Fruit fly (Drosophila melanogaster) whole organism, embryonic: ENCODE measurements around the gene CG5986.

ENCODE experiments used
- Asciz ChIP-seq: fragments of 200-800 bp; sonication (Bioruptor generic); optimal IDR thresholded peaks from 2 replicates; lab custom pipeline; 2017; ENCODE audit warnings: missing biosample characterization, mild to moderate bottlenecking, missing genetic modification characterization, missing genetic modification reagents
- B-H1 ChIP-seq: fragments of 200-800 bp; sonication (Bioruptor generic); IDR thresholded peaks from 3 replicates; pipeline ENCODE4 v1.3.6; 2022; ENCODE audit warnings: missing biosample characterization, missing genetic modification characterization
- CG12659 ChIP-seq: fragments of 200-800 bp; sonication (Bioruptor generic); optimal IDR thresholded peaks from 3 replicates; lab custom pipeline; 2017; ENCODE audit warnings: mild to moderate bottlenecking, missing biosample characterization, missing genetic modification reagents, missing genetic modification characterization
- CG14441 ChIP-seq: fragments of 200-800 bp; sonication (Bioruptor generic); IDR thresholded peaks from 2 replicates; pipeline ENCODE4 v1.3.6; 2022; ENCODE audit warnings: missing biosample characterization, missing genetic modification characterization
- CG15011 ChIP-seq: fragments of 200-800 bp; sonication (Bioruptor generic); optimal IDR thresholded peaks from 3 replicates; lab custom pipeline; 2018; ENCODE audit warnings: missing biosample characterization, mild to moderate bottlenecking, missing genetic modification characterization
- CG17359 ChIP-seq: fragments of 200-800 bp; sonication (Bioruptor generic); optimal IDR thresholded peaks from 3 replicates; lab custom pipeline; 2018; ENCODE audit warnings: missing biosample characterization, mild to moderate bottlenecking, missing genetic modification characterization, moderate library complexity
- CG31224 ChIP-seq: fragments of 200-800 bp; sonication (Bioruptor generic); IDR thresholded peaks from 2 replicates; pipeline ENCODE4 v1.3.6; 2022; ENCODE audit warnings: missing biosample characterization, missing genetic modification characterization
- CG3281 ChIP-seq: fragments of 200-800 bp; sonication (Bioruptor generic); optimal IDR thresholded peaks from 3 replicates; lab custom pipeline; 2017; ENCODE audit warnings: missing biosample characterization, mild to moderate bottlenecking, missing genetic modification characterization
- CG42726 ChIP-seq: fragments of 200-800 bp; sonication (Bioruptor generic); IDR thresholded peaks from 2 replicates; pipeline ENCODE4 v1.3.6; 2022; ENCODE audit warnings: missing biosample characterization, missing genetic modification characterization; ENCODE audit not compliant: partially characterized antibody
- CG4328 ChIP-seq: fragments of 200-800 bp; sonication (Bioruptor generic); optimal IDR thresholded peaks from 3 replicates; lab custom pipeline; 2017; ENCODE audit warnings: missing biosample characterization, missing genetic modification reagents, missing genetic modification characterization
- CG4404 ChIP-seq: fragments of 200-800 bp; sonication (Bioruptor generic); IDR thresholded peaks from 2 replicates; pipeline ENCODE4 v1.3.6; 2022; ENCODE audit warnings: missing biosample characterization, missing genetic modification characterization
- CG5953 ChIP-seq: fragments of 200-800 bp; sonication (Bioruptor generic); IDR thresholded peaks from 2 replicates; pipeline ENCODE4 v1.3.6; 2022; ENCODE audit warnings: missing biosample characterization, missing genetic modification characterization
- CG6272 ChIP-seq: fragments of 200-800 bp; sonication (Bioruptor generic); IDR thresholded peaks from 2 replicates; pipeline ENCODE4 v1.3.6; 2022; ENCODE audit warnings: missing biosample characterization, missing genetic modification characterization
- CG6683 ChIP-seq: fragments of 200-800 bp; sonication (Bioruptor generic); optimal IDR thresholded peaks from 2 replicates; lab custom pipeline; 2017; ENCODE audit warnings: missing biosample characterization, mild to moderate bottlenecking, missing genetic modification characterization, missing genetic modification reagents
- CG7357 ChIP-seq: fragments of 200-800 bp; sonication (Bioruptor generic); IDR thresholded peaks from 3 replicates; pipeline ENCODE4 v1.3.6; 2022; ENCODE audit warnings: missing biosample characterization, missing genetic modification characterization
- CG9215 ChIP-seq: fragments of 200-800 bp; sonication (Bioruptor generic); IDR thresholded peaks from 2 replicates; pipeline ENCODE4 v1.3.6; 2022; ENCODE audit warnings: missing biosample characterization, missing genetic modification characterization
- CG9932 ChIP-seq: fragments of 200-800 bp; sonication (Bioruptor generic); IDR thresholded peaks from 2 replicates; pipeline ENCODE4 v1.3.6; 2022; ENCODE audit warnings: missing biosample characterization, missing genetic modification characterization
- CkIIα-i1 ChIP-seq: fragments of 200-800 bp; sonication (Bioruptor generic); IDR thresholded peaks from 2 replicates; pipeline ENCODE4 v1.3.6; 2022; ENCODE audit warnings: missing biosample characterization, missing genetic modification characterization
- Dfd ChIP-seq, 2 experiments: fragments of >200 bp; optimal IDR thresholded peaks; 2 replicates each; lab custom pipeline; 2017; ENCODE audit warnings: missing biosample characterization in 2 of 2, missing genetic modification characterization in 2 of 2
- Dll ChIP-seq: fragments of 200-800 bp; sonication (Bioruptor generic); IDR thresholded peaks from 4 replicates; pipeline ENCODE4 v1.3.6; 2022; ENCODE audit warnings: missing biosample characterization, missing genetic modification characterization; ENCODE audit not compliant: partially characterized antibody
- Doc3 ChIP-seq: fragments of 200-800 bp; sonication (Bioruptor generic); IDR thresholded peaks from 3 replicates; pipeline ENCODE4 v1.3.6; 2022; ENCODE audit warnings: missing biosample characterization, missing genetic modification characterization; ENCODE audit not compliant: partially characterized antibody
- Fer2 ChIP-seq: fragments of 200-800 bp; sonication (Bioruptor generic); optimal IDR thresholded peaks from 2 replicates; lab custom pipeline; 2018; ENCODE audit warnings: missing biosample characterization, mild to moderate bottlenecking, missing genetic modification characterization, moderate library complexity
- Fer3 ChIP-seq: fragments of 200-800 bp; sonication (Bioruptor generic); optimal IDR thresholded peaks from 2 replicates; lab custom pipeline; 2018; ENCODE audit warnings: missing biosample characterization, mild to moderate bottlenecking, missing genetic modification characterization, moderate library complexity
- Gug ChIP-seq: fragments of 200-800 bp; sonication (Bioruptor generic); IDR thresholded peaks from 4 replicates; pipeline ENCODE4 v1.3.6; 2022; ENCODE audit warnings: missing biosample characterization, missing genetic modification characterization
- HLHmδ ChIP-seq: fragments of 200-800 bp; sonication (Bioruptor generic); optimal IDR thresholded peaks from 2 replicates; lab custom pipeline; 2018; ENCODE audit warnings: missing biosample characterization, mild to moderate bottlenecking, missing genetic modification characterization, moderate library complexity
- Hmx ChIP-seq: fragments of 200-800 bp; sonication (Bioruptor generic); optimal IDR thresholded peaks from 2 replicates; lab custom pipeline; 2016; ENCODE audit warnings: missing biosample characterization, missing genetic modification characterization
- Kr ChIP-seq: fragments of 200-800 bp; sonication (Bioruptor generic); optimal IDR thresholded peaks from 2 replicates; lab custom pipeline; 2017; ENCODE audit warnings: missing biosample characterization, mild to moderate bottlenecking, missing genetic modification characterization
- Mrtf ChIP-seq: fragments of 200-800 bp; sonication (Bioruptor generic); IDR thresholded peaks from 3 replicates; pipeline ENCODE4 v1.3.6; 2022; ENCODE audit warnings: missing biosample characterization, missing genetic modification characterization
- NC2α ChIP-seq: fragments of 200-800 bp; sonication (Bioruptor generic); optimal IDR thresholded peaks from 2 replicates; lab custom pipeline; 2016; ENCODE audit warnings: missing biosample characterization, missing genetic modification characterization
- Opbp ChIP-seq: fragments of 200-800 bp; sonication (Bioruptor generic); IDR thresholded peaks from 3 replicates; pipeline ENCODE4 v1.3.6; 2022; ENCODE audit warnings: missing biosample characterization, missing genetic modification characterization; ENCODE audit not compliant: partially characterized antibody
- Poxn ChIP-seq: fragments of 200-800 bp; sonication (Bioruptor generic); IDR thresholded peaks from 2 replicates; pipeline ENCODE4 v1.3.6; 2022; ENCODE audit warnings: missing biosample characterization, missing genetic modification characterization
- Ptx1 ChIP-seq: fragments of 200-800 bp; sonication (Bioruptor generic); IDR thresholded peaks from 2 replicates; pipeline ENCODE4 v1.3.6; 2022; ENCODE audit warnings: missing biosample characterization, missing genetic modification characterization
- Ravus ChIP-seq: fragments of 200-800 bp; sonication (Bioruptor generic); IDR thresholded peaks from 2 replicates; pipeline ENCODE4 v1.3.6; 2022; ENCODE audit warnings: missing biosample characterization, missing genetic modification characterization
- Scr ChIP-seq: fragments of 200-800 bp; sonication (Bioruptor generic); IDR thresholded peaks from 2 replicates; pipeline ENCODE4 v1.3.6; 2022; ENCODE audit warnings: missing biosample characterization, missing genetic modification characterization; ENCODE audit not compliant: partially characterized antibody
- Tbp ChIP-seq: fragments of >200 bp; optimal IDR thresholded peaks from 2 replicates; lab custom pipeline; 2018; ENCODE audit warnings: missing biosample characterization, missing genetic modification characterization
- YL-1 ChIP-seq: fragments of 200-800 bp; sonication (Bioruptor generic); optimal IDR thresholded peaks from 3 replicates; lab custom pipeline; 2017; ENCODE audit warnings: missing biosample characterization, mild to moderate bottlenecking, missing genetic modification characterization
- ewg ChIP-seq: fragments of 200-800 bp; sonication (Bioruptor generic); optimal IDR thresholded peaks from 3 replicates; lab custom pipeline; 2017; ENCODE audit warnings: mild to moderate bottlenecking, missing biosample characterization, missing genetic modification reagents, missing genetic modification characterization
- gfzf ChIP-seq: fragments of 200-800 bp; sonication (Bioruptor generic); optimal IDR thresholded peaks from 2 replicates; lab custom pipeline; 2016; ENCODE audit warnings: missing biosample characterization, mild to moderate bottlenecking, missing genetic modification characterization, moderate library complexity
- grn ChIP-seq: fragments of 200-800 bp; sonication (Bioruptor generic); optimal IDR thresholded peaks from 3 replicates; lab custom pipeline; 2017; ENCODE audit warnings: missing biosample characterization, missing genetic modification characterization
- hb ChIP-seq: fragments of 200-800 bp; sonication (Bioruptor generic); IDR thresholded peaks from 3 replicates; pipeline ENCODE4 v1.3.6; 2022; ENCODE audit warnings: missing biosample characterization, missing genetic modification characterization; ENCODE audit not compliant: partially characterized antibody
- knrl ChIP-seq: fragments of 200-800 bp; sonication (Bioruptor generic); IDR thresholded peaks from 3 replicates; pipeline ENCODE4 v1.3.6; 2022; ENCODE audit warnings: missing biosample characterization, missing genetic modification characterization; ENCODE audit not compliant: partially characterized antibody
- luna ChIP-seq: fragments of 200-800 bp; sonication (Bioruptor generic); optimal IDR thresholded peaks from 2 replicates; lab custom pipeline; 2016; ENCODE audit warnings: missing biosample characterization, missing genetic modification characterization
- mld ChIP-seq: fragments of 200-800 bp; sonication (Bioruptor generic); IDR thresholded peaks from 3 replicates; pipeline ENCODE4 v1.3.6; 2022; ENCODE audit warnings: missing biosample characterization, missing genetic modification characterization; ENCODE audit not compliant: partially characterized antibody
- scrt ChIP-seq: fragments of 200-800 bp; sonication (Bioruptor generic); optimal IDR thresholded peaks from 2 replicates; lab custom pipeline; 2018; ENCODE audit warnings: missing biosample characterization, mild to moderate bottlenecking, missing genetic modification characterization, moderate library complexity
- slp2 ChIP-seq: fragments of 200-800 bp; sonication (Bioruptor generic); optimal IDR thresholded peaks from 2 replicates; lab custom pipeline; 2016; ENCODE audit warnings: missing biosample characterization, missing genetic modification characterization
- sug ChIP-seq: fragments of 200-800 bp; optimal IDR thresholded peaks from 2 replicates; lab custom pipeline; 2019; ENCODE audit warnings: missing biosample characterization, mild to moderate bottlenecking, missing genetic modification characterization, moderate library complexity
- trem ChIP-seq: fragments of 200-800 bp; optimal IDR thresholded peaks from 3 replicates; lab custom pipeline; 2019; ENCODE audit warnings: missing biosample characterization, mild to moderate bottlenecking, missing genetic modification characterization, moderate library complexity
- vfl ChIP-seq: fragments of 200-800 bp; sonication (Bioruptor generic); optimal IDR thresholded peaks from 2 replicates; lab custom pipeline; 2016; ENCODE audit warnings: missing biosample characterization, missing genetic modification characterization
- zen2 ChIP-seq: fragments of 200-800 bp; sonication (Bioruptor generic); IDR thresholded peaks from 3 replicates; pipeline ENCODE4 v1.3.6; 2022; ENCODE audit warnings: missing biosample characterization, missing genetic modification characterization; ENCODE audit not compliant: partially characterized antibody

Gene CG5986

DNA sequence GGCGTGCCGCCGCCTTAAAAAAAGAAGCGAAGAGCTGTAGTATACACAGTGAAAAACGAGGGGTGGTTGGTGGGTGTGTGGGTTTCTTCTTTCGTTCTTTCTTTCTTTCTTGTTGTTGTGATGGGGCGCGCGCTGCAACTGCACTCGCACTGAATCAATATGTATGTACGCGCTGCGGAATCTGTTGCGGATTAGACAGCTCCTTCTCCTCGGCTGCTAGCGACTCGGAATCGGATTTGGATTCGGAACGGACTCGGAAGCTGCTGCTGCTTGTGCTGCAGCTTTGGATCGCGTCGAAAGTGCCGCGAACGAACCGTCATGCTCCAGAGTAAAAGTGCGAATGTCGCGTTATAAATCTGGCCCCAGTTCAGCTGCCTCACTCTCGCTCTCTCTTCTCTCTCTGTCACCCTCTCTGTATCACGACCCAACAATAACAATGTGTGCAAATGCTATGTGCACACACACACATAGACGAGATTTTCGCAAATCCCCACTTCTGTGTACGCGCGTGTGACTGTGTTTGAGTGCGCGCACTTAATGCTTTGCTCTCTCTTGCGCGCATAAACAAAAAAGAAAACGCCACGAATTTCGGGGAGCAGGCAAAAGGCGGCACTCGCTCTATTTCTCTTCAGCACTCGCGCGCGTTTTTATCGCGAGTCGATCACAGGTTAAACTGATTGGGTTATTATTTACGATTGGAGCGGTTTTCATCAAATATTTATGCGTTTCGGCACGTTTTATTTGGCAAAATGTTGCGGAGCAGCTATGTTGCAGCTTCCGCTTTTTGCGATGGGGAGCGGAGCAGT lies 16.4 kb upstream of the CG5986 start (continued):
- TF ChIP-seq scrt (no peak), Kr (GFP tag; lab: Kevin White, UChicago) (no peak), Ptx1 (GFP tag; lab: Robert Waterston, UW) (no peak), Doc3 (GFP tag; lab: Robert Waterston, UW) (no peak), Ravus (GFP tag; lab: Robert Waterston, UW) (no peak), slp2 (no peak), HLHmδ (GFP tag; lab: Kevin White, UChicago) (no peak), CG17359 (no peak), Fer3 (tag; lab: Kevin White, UChicago) (no peak), CG4328 (GFP tag; lab: Kevin White, UChicago) (no peak), gfzf (GFP tag; lab: Kevin White, UChicago) (no peak), NC2α (GFP tag; lab: Kevin White, UChicago) (no peak), vfl (GFP tag; lab: Kevin White, UChicago) (no peak), YL-1 (GFP tag; lab: Kevin White, UChicago) (peak; percentile 26), Scr (GFP tag; lab: Robert Waterston, UW) (no peak), zen2 (GFP tag; lab: Robert Waterston, UW) (0 out of 3 replicates have a peak, but pooled peaks have one; percentile 25), Asciz (no peak), CG12659 (GFP tag; lab: Kevin White, UChicago) (no peak), CG5953 (GFP tag; lab: Robert Waterston, UW) (no peak), grn (no peak), Mrtf (GFP tag; lab: Robert Waterston, UW) (no peak), CG6683 (GFP tag; lab: Kevin White, UChicago) (no peak), CG15011 (no peak), mld (GFP tag; lab: Robert Waterston, UW) (no peak), CG9215 (GFP tag; lab: Robert Waterston, UW) (no peak), CG7357 (GFP tag; lab: Robert Waterston, UW) (no peak), CG9932 (GFP tag; lab: Robert Waterston, UW) (no peak), CG4404 (GFP tag; lab: Robert Waterston, UW) (no peak), CG14441 (GFP tag; lab: Robert Waterston, UW) (peak; percentile 40; the same call in 1 of the 2 replicates), Tbp (GFP tag; lab: Kevin White, UChicago) (no peak), Poxn (GFP tag; lab: Robert Waterston, UW) (no peak), B-H1 (no peak), sug (tag; lab: Kevin White, UChicago) (no peak), Dll (GFP tag; lab: Robert Waterston, UW) (peak; percentile 37; the same call in 1 of the 4 replicates), knrl (no peak), Fer2 (tag; lab: Kevin White, UChicago) (no peak), Opbp (GFP tag; lab: Robert Waterston, UW) (no peak), Gug (no peak), CG6272 (GFP tag; lab: Robert Waterston, UW) (no peak), hb (no peak), CG31224 (no peak), Hmx (GFP tag; lab: Kevin White, UChicago) (no peak), trem (tag; lab: Kevin White, UChicago) (no peak), CG3281 (GFP tag; lab: Kevin White, UChicago) (peak; percentile 6), ewg (GFP tag; lab: Kevin White, UChicago) (peak; percentile 69), CG42726 (GFP tag; lab: Robert Waterston, UW) (no peak), Dfd (GFP tag; optimal IDR thresholded peaks at IDR 0.05; lab: Kevin White, UChicago) (no peak), CkIIα-i1 (GFP tag; lab: Robert Waterston, UW) (no peak), luna (GFP tag; lab: Kevin White, UChicago) (no peak)
